Fruit fly (Drosophila melanogaster) whole organism, adult: ENCODE results near the gene CG4872.

ENCODE experiments used
- CG11617 ChIP-seq: fragments of 200-800 bp; sonication (Bioruptor generic); optimal IDR thresholded peaks from 2 replicates; lab custom pipeline; 2017; ENCODE audit warnings: mild to moderate bottlenecking, missing biosample characterization, missing genetic modification reagents, missing genetic modification characterization
- CG12768 ChIP-seq: fragments of 200-800 bp; sonication (Bioruptor generic); optimal IDR thresholded peaks from 2 replicates; lab custom pipeline; 2017; ENCODE audit warnings: missing biosample characterization, missing genetic modification characterization, mild to moderate bottlenecking, moderate library complexity, missing genetic modification reagents
- CG14711 ChIP-seq: fragments of 200-800 bp; sonication (Bioruptor generic); optimal IDR thresholded peaks from 2 replicates; lab custom pipeline; 2018; ENCODE audit warnings: missing biosample characterization, mild to moderate bottlenecking, missing genetic modification characterization, moderate library complexity
- CG1620 ChIP-seq: fragments of 200-800 bp; sonication (Bioruptor generic); optimal IDR thresholded peaks from 2 replicates; lab custom pipeline; 2016; ENCODE audit warnings: missing biosample characterization, missing genetic modification characterization
- CG33017 ChIP-seq: fragments of 200-800 bp; sonication (Bioruptor generic); optimal IDR thresholded peaks from 2 replicates; lab custom pipeline; 2018; ENCODE audit warnings: missing biosample characterization, mild to moderate bottlenecking, missing genetic modification characterization, moderate library complexity
- CG5204 ChIP-seq: fragments of 200-800 bp; sonication (Bioruptor generic); optimal IDR thresholded peaks from 2 replicates; lab custom pipeline; 2016; ENCODE audit warnings: missing biosample characterization, missing genetic modification characterization
- CG7045 ChIP-seq: fragments of 200-800 bp; sonication (Bioruptor generic); optimal IDR thresholded peaks from 2 replicates; lab custom pipeline; 2017; ENCODE audit warnings: missing biosample characterization, mild to moderate bottlenecking, missing genetic modification characterization
- CG7101 ChIP-seq: fragments of 200-800 bp; sonication (Bioruptor generic); optimal IDR thresholded peaks from 2 replicates; lab custom pipeline; 2018; ENCODE audit warnings: missing biosample characterization, mild to moderate bottlenecking, missing genetic modification characterization, moderate library complexity
- Clk ChIP-seq: fragments of 200-800 bp; sonication (Bioruptor generic); optimal IDR thresholded peaks from 2 replicates; lab custom pipeline; 2017; ENCODE audit warnings: missing biosample characterization, missing genetic modification characterization
- Crg-1 ChIP-seq: fragments of 200-800 bp; sonication (Bioruptor generic); optimal IDR thresholded peaks from 2 replicates; lab custom pipeline; 2016; ENCODE audit warnings: missing biosample characterization, missing genetic modification characterization
- Hr96 ChIP-seq: fragments of 200-800 bp; sonication (Bioruptor generic); optimal IDR thresholded peaks from 2 replicates; lab custom pipeline; 2016; ENCODE audit warnings: missing biosample characterization, missing genetic modification characterization
- Mnt ChIP-seq: fragments of 200-800 bp; sonication (Bioruptor generic); optimal IDR thresholded peaks from 2 replicates; lab custom pipeline; 2016; ENCODE audit warnings: missing biosample characterization, mild to moderate bottlenecking, missing genetic modification characterization
- bab1 ChIP-seq: fragments of 200-800 bp; sonication (Bioruptor generic); optimal IDR thresholded peaks from 3 replicates; lab custom pipeline; 2019; ENCODE audit warnings: missing biosample characterization, mild to moderate bottlenecking, missing genetic modification characterization, moderate library complexity
- cic ChIP-seq: fragments of 200-800 bp; sonication (Bioruptor generic); optimal IDR thresholded peaks from 2 replicates; lab custom pipeline; 2017; ENCODE audit warnings: missing biosample characterization, mild to moderate bottlenecking, missing genetic modification characterization, moderate library complexity
- cnc ChIP-seq, 2 experiments: fragments of >200 bp; optimal IDR thresholded peaks; 2 replicates each; lab custom pipeline; 2017
- kay ChIP-seq: fragments of 200-800 bp; sonication (Bioruptor generic); peaks from one replicate; lab custom pipeline; 2016; ENCODE audit warnings: missing biosample characterization, missing genetic modification characterization, borderline replicate concordance
- ovo ChIP-seq: fragments of 200-800 bp; sonication (Bioruptor generic); optimal IDR thresholded peaks from 2 replicates; lab custom pipeline; 2016; ENCODE audit warnings: missing biosample characterization, missing genetic modification characterization
- pad ChIP-seq: fragments of 200-800 bp; sonication (Bioruptor generic); optimal IDR thresholded peaks from 3 replicates; lab custom pipeline; 2017; ENCODE audit warnings: missing biosample characterization, missing genetic modification characterization, mild to moderate bottlenecking, moderate library complexity, missing genetic modification reagents
- tj ChIP-seq: fragments of 200-800 bp; sonication (Bioruptor generic); optimal IDR thresholded peaks from 3 replicates; lab custom pipeline; 2017; ENCODE audit warnings: missing biosample characterization, mild to moderate bottlenecking, missing genetic modification characterization, moderate library complexity
- toe ChIP-seq: fragments of 200-800 bp; sonication (Bioruptor generic); optimal IDR thresholded peaks from 2 replicates; lab custom pipeline; 2016; ENCODE audit warnings: missing biosample characterization, missing genetic modification characterization

The CG4872 gene

DNA sequence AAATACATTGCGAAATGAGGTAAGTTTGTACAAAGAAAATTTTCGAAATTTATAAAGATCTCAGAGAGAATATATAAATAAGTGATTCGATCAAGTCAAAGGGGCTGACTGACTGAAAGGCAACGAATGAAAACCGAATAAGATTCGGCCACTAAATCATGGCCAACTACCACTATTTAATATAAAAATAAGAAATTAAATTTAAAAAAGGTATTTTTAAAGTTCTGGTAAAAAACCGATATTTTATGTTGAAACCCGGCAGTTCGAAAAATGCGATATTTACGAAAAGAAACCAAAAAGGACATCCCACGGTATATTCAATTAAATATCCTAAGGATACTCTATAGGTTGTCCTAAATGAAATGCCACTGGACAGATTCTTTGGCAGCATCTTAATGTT is 15.9 kb downstream of the CG4872 start, which contains the start of gene CG33252:
CG33252 (minus strand) TSS at position 101 of the 400 bp plus-strand sequence.
- no peak for TF ChIP-seq Mnt
- no peak for TF ChIP-seq toe
- TF ChIP-seq CG7045 (GFP tag; lab: Kevin White, UChicago) = no peak

DNA sequence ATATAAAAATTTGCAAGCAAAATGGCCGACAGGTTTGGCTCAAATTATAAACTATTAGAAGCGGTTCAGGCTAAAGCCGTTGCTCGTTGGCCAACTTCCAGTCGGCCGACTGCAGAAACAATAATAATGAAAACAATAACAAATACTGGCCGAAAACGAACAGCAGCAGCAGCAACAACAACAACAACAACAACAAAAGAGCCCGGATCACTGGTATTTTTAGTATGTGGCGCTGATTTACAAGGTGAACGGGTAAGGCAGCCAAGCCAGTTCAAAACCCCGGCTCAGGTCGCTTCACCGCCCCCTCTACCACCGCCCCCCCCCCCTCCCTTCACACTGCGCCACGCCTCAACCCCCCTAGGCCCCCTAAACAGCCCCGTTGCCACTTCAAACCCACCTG is 19.1 kb downstream of the CG4872 start:
- no peak for TF ChIP-seq CG7101 (tag; lab: Kevin White, UChicago)
- TF ChIP-seq Hr96 (GFP tag; lab: Kevin White, UChicago) = no peak
- TF ChIP-seq CG11617 = no peak
- no peak for TF ChIP-seq tj (GFP tag; lab: Kevin White, UChicago)
- TF ChIP-seq cnc (optimal IDR thresholded peaks at IDR 0.05; lab: Kevin White, UChicago) = no peak
- no peak for TF ChIP-seq CG5204 (GFP tag; lab: Kevin White, UChicago)
- TF ChIP-seq Clk (GFP tag; lab: Kevin White, UChicago) = no peak
- TF ChIP-seq ovo = no peak
- no peak for TF ChIP-seq CG33017 (tag; lab: Kevin White, UChicago)
- no peak for TF ChIP-seq kay (GFP tag; lab: Kevin White, UChicago)
- TF ChIP-seq toe = no peak
- TF ChIP-seq Crg-1 = no peak
- TF ChIP-seq CG1620 (GFP tag; lab: Kevin White, UChicago) = no peak
- no peak for TF ChIP-seq CG14711
- no peak for TF ChIP-seq bab1 (GFP tag; lab: Kevin White, UChicago)
- no peak for TF ChIP-seq Mnt
- TF ChIP-seq cic (GFP tag; lab: Kevin White, UChicago) = no peak
- no peak for TF ChIP-seq CG7045 (GFP tag; lab: Kevin White, UChicago)
- no peak for TF ChIP-seq CG12768 (GFP tag; lab: Kevin White, UChicago)

DNA sequence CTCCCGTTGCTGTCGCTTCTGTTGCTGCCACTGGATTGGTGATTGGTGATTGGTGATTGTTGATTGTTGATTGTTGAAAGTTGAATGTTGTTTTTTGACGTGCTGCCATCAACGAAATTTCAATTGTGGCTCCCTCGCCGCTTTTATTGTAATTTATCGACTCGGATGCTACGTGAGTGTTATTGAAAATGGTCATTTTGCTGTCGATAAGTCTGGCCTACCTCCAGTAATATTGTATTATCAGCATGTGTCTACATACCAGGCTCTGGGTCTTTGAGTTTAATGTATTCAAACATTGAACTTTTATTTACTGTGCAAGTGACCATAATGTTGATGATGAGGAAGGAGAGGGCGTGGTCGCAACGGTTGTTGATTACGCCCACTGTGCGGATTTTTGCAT is 21.3 kb downstream of the CG4872 start:
- TF ChIP-seq kay (GFP tag; lab: Kevin White, UChicago) = no peak
- no peak for TF ChIP-seq CG33017 (tag; lab: Kevin White, UChicago)

DNA sequence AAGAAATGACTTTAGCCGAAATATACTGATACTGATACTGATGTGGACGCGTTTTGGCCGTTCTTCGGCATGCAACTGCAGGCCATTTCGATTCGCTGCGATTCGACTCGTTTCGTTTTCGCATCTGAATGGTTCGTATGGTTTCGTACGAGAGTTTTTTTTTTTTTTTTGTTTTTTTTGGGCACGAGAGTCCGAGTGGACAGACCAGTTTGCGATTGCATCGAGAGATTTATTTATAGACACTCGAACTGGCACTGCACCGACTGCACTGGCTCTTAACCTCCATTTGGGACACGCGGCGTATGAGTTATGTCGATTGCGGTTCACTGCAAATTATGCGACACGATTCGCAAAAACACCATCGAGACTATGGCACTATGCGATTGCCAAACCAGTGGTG is 24.9 kb downstream of the CG4872 start:
- no peak for TF ChIP-seq CG1620 (GFP tag; lab: Kevin White, UChicago)

DNA sequence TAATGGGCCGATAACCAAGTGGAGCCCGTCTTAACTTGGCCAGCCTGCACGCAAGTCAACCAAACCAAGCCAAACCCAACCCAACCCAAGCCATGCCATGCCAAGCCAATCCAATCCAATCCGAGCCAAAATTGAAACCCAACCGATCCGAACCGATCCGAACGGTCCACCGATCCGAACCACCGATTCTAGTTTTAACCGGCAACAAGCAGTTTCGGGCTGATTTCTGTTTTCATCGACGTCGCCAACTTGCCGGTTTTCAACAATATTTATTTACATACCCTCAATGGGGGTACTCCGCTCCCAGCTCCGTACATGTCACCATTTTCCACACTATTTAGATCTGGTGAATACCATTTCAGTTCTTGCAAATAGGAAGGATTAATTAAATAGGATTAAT is 25.9 kb downstream of the CG4872 start:
- TF ChIP-seq Clk (GFP tag; lab: Kevin White, UChicago) (no peak), Mnt (no peak), pad (GFP tag; lab: Kevin White, UChicago) (no peak), CG14711 (no peak), toe (no peak), CG12768 (GFP tag; lab: Kevin White, UChicago) (no peak), CG1620 (GFP tag; lab: Kevin White, UChicago) (no peak), Crg-1 (no peak), cnc (optimal IDR thresholded peaks at IDR 0.05; lab: Kevin White, UChicago) (no peak), CG7045 (GFP tag; lab: Kevin White, UChicago) (no peak), CG33017 (tag; lab: Kevin White, UChicago) (no peak), CG11617 (no peak), CG7101 (tag; lab: Kevin White, UChicago) (no peak), kay (GFP tag; lab: Kevin White, UChicago) (no peak), ovo (no peak), tj (GFP tag; lab: Kevin White, UChicago) (no peak)

DNA sequence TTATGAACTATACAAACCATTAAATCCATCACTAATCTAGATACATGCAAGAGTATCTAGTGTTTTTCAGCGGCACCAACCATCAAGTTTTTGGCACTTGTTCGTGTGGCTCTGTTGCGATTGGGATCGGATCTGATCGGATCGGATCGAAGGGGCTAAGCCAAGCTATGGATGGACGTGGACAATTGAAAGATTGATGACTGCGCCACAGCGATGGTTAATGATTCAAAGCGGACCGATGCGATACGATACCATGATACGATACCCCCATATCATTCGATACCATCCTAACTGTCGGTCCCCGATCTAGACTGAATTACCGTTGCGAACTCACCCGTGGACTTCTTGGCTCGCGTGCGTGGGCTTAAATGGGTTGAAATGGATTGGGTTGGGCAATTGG is 26.5 kb downstream of the CG4872 start:
- TF ChIP-seq Hr96 (GFP tag; lab: Kevin White, UChicago) (no peak), CG7101 (tag; lab: Kevin White, UChicago) (no peak), Clk (GFP tag; lab: Kevin White, UChicago) (no peak), Mnt (no peak), CG5204 (GFP tag; lab: Kevin White, UChicago) (no peak), pad (GFP tag; lab: Kevin White, UChicago) (no peak), ovo (no peak), CG33017 (tag; lab: Kevin White, UChicago) (no peak), cic (GFP tag; lab: Kevin White, UChicago) (no peak), bab1 (GFP tag; lab: Kevin White, UChicago) (no peak), cnc (optimal IDR thresholded peaks at IDR 0.05; lab: Kevin White, UChicago) (no peak)

DNA sequence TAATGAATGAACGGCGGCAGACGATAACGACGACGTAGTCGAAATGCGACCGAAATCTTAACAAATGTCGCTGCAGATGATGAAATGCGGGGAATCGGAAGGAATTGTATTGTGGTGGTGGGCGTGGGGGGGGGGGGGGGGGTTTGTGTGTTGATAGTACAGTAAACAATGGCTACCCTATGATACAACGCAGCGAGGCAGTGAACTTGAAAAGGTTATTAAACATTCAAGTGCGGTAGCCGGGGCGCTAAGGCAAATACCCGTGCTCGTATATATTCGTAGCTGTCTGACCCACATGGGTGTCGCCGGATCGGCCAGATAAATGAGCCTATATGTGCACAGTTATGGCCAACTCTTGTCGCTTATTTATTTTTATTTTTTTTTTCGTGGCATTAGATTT is 28.1 kb downstream of the CG4872 start:
- TF ChIP-seq Hr96 (GFP tag; lab: Kevin White, UChicago) (no peak), CG12768 (GFP tag; lab: Kevin White, UChicago) (no peak), bab1 (GFP tag; lab: Kevin White, UChicago) (no peak), Clk (GFP tag; lab: Kevin White, UChicago) (no peak), pad (GFP tag; lab: Kevin White, UChicago) (no peak), CG33017 (tag; lab: Kevin White, UChicago) (no peak), Crg-1 (no peak), CG11617 (no peak), kay (GFP tag; lab: Kevin White, UChicago) (no peak), CG7045 (GFP tag; lab: Kevin White, UChicago) (no peak)

DNA sequence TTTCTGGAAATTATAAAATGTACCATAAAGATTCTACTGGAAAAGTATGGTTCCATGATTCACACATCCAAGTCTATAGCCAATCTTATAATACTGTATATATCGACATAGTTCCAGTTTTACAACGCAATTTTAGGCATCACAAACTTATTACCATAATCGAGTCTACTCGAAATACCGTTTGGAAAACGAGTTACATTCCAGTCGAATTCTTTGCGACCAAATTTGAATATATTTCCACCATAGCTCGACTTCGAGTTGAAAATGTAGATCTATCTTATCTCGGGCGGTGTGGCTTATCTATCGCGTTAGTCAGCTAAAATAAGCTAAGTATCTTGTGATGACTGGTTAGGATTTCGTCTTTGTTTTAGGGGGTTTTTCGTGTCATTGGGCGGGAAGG is 28.7 kb downstream of the CG4872 start:
- TF ChIP-seq Clk (GFP tag; lab: Kevin White, UChicago) = no peak
- TF ChIP-seq tj (GFP tag; lab: Kevin White, UChicago) = no peak
- TF ChIP-seq CG33017 (tag; lab: Kevin White, UChicago) = no peak
- no peak for TF ChIP-seq CG11617
- TF ChIP-seq CG7101 (tag; lab: Kevin White, UChicago) = no peak
- no peak for TF ChIP-seq toe
- TF ChIP-seq CG1620 (GFP tag; lab: Kevin White, UChicago) = no peak
- TF ChIP-seq CG5204 (GFP tag; lab: Kevin White, UChicago) = no peak
